Fruit fly (Drosophila melanogaster) whole organism, prepupa: Measurements from ENCODE around the gene pan.

Experiments
- Blimp-1 ChIP-seq: fragments of 200-800 bp; sonication (Bioruptor generic); optimal IDR thresholded peaks from 3 replicates; lab custom pipeline; 2017; ENCODE audit warnings: missing biosample characterization, missing genetic modification characterization, mild to moderate bottlenecking, moderate library complexity, missing genetic modification reagents
- CG10631 ChIP-seq: fragments of 200-800 bp; sonication (Bioruptor generic); optimal IDR thresholded peaks from 2 replicates; lab custom pipeline; 2016; ENCODE audit warnings: missing biosample characterization, missing genetic modification characterization
- CG10669 ChIP-seq: fragments of 200-800 bp; sonication (Bioruptor generic); optimal IDR thresholded peaks from 3 replicates; lab custom pipeline; 2018; ENCODE audit warnings: missing biosample characterization, mild to moderate bottlenecking, missing genetic modification characterization, moderate library complexity
- CG11902 ChIP-seq: fragments of 200-800 bp; sonication (Bioruptor generic); optimal IDR thresholded peaks from 3 replicates; lab custom pipeline; 2016; ENCODE audit warnings: missing biosample characterization, missing genetic modification characterization
- CG15336 ChIP-seq: fragments of 200-800 bp; sonication (Bioruptor generic); IDR thresholded peaks from 2 replicates; pipeline ENCODE4 v1.3.6; 2022; ENCODE audit warnings: missing biosample characterization, missing genetic modification characterization
- CG16779 ChIP-seq: fragments of 200-800 bp; sonication (Bioruptor generic); optimal IDR thresholded peaks from 3 replicates; lab custom pipeline; 2017; ENCODE audit warnings: missing biosample characterization, mild to moderate bottlenecking, missing genetic modification characterization
- CG3032 ChIP-seq: fragments of 200-800 bp; optimal IDR thresholded peaks from 2 replicates; lab custom pipeline; 2019; ENCODE audit warnings: missing biosample characterization, mild to moderate bottlenecking, missing genetic modification characterization, moderate library complexity
- CG31627 ChIP-seq: fragments of 200-800 bp; sonication (Bioruptor generic); optimal IDR thresholded peaks from 3 replicates; lab custom pipeline; 2016; ENCODE audit warnings: missing biosample characterization, missing genetic modification characterization
- CG6808 ChIP-seq: fragments of 200-800 bp; sonication (Bioruptor generic); optimal IDR thresholded peaks from 3 replicates; lab custom pipeline; 2017; ENCODE audit warnings: missing biosample characterization, missing genetic modification characterization, mild to moderate bottlenecking, moderate library complexity, missing genetic modification reagents
- CG6854 ChIP-seq: fragments of 200-800 bp; sonication (Bioruptor generic); optimal IDR thresholded peaks from 2 replicates; lab custom pipeline; 2017; ENCODE audit warnings: missing biosample characterization, mild to moderate bottlenecking, missing genetic modification characterization
- CG8119 ChIP-seq: fragments of 200-800 bp; sonication (Bioruptor generic); IDR thresholded peaks from 3 replicates; pipeline ENCODE4 v1.3.6; 2022; ENCODE audit warnings: missing biosample characterization, missing genetic modification characterization
- CG9139 ChIP-seq: fragments of 200-800 bp; sonication (Bioruptor generic); optimal IDR thresholded peaks from 3 replicates; lab custom pipeline; 2017; ENCODE audit warnings: missing biosample characterization, mild to moderate bottlenecking, missing genetic modification characterization
- Eip78C ChIP-seq: fragments of 200-800 bp; sonication (Bioruptor generic); peaks from one replicate; lab custom pipeline; 2016; ENCODE audit warnings: missing biosample characterization, missing genetic modification characterization
- Eip93F ChIP-seq: fragments of 200-800 bp; sonication (Bioruptor generic); optimal IDR thresholded peaks from 2 replicates; lab custom pipeline; 2016; ENCODE audit warnings: missing biosample characterization, mild to moderate bottlenecking, missing genetic modification characterization
- Hr39 ChIP-seq: fragments of 200-800 bp; sonication (Bioruptor generic); optimal IDR thresholded peaks from 2 replicates; lab custom pipeline; 2016; ENCODE audit warnings: missing biosample characterization, missing genetic modification characterization
- Hr4 ChIP-seq: fragments of 200-800 bp; sonication (Bioruptor generic); optimal IDR thresholded peaks from 3 replicates; lab custom pipeline; 2016; ENCODE audit warnings: missing biosample characterization, missing genetic modification characterization
- Met ChIP-seq: fragments of 200-800 bp; sonication (Bioruptor generic); optimal IDR thresholded peaks from 3 replicates; lab custom pipeline; 2016; ENCODE audit warnings: missing biosample characterization, missing genetic modification characterization
- OdsH ChIP-seq: fragments of 200-800 bp; sonication (Bioruptor generic); optimal IDR thresholded peaks from 3 replicates; lab custom pipeline; 2016; ENCODE audit warnings: missing biosample characterization, missing genetic modification characterization
- Smox ChIP-seq: fragments of 200-800 bp; sonication (Bioruptor generic); optimal IDR thresholded peaks from 3 replicates; lab custom pipeline; 2016; ENCODE audit warnings: missing biosample characterization, missing genetic modification characterization
- Sox102F ChIP-seq: fragments of 200-800 bp; sonication (Bioruptor generic); optimal IDR thresholded peaks from 2 replicates; lab custom pipeline; 2016; ENCODE audit warnings: missing biosample characterization, mild to moderate bottlenecking, missing genetic modification characterization
- Sox14 ChIP-seq: fragments of 200-800 bp; sonication (Bioruptor generic); optimal IDR thresholded peaks from 3 replicates; lab custom pipeline; 2016; ENCODE audit warnings: missing biosample characterization, missing genetic modification characterization
- Sox15 ChIP-seq: fragments of 200-800 bp; sonication (Bioruptor generic); optimal IDR thresholded peaks from 3 replicates; lab custom pipeline; 2016; ENCODE audit warnings: missing biosample characterization, missing genetic modification characterization
- acj6 ChIP-seq: fragments of 200-800 bp; sonication (Bioruptor generic); optimal IDR thresholded peaks from 3 replicates; lab custom pipeline; 2016; ENCODE audit warnings: missing biosample characterization, missing genetic modification characterization
- dac ChIP-seq: fragments of 200-800 bp; sonication (Bioruptor generic); optimal IDR thresholded peaks from 2 replicates; lab custom pipeline; 2017; ENCODE audit warnings: missing biosample characterization, mild to moderate bottlenecking, missing genetic modification characterization
- dsx ChIP-seq: fragments of 200-800 bp; optimal IDR thresholded peaks from 3 replicates; lab custom pipeline; 2019; ENCODE audit warnings: missing biosample characterization, mild to moderate bottlenecking, missing genetic modification characterization, moderate library complexity; ENCODE audit not compliant: poor library complexity, severe bottlenecking
- eg ChIP-seq: fragments of 200-800 bp; sonication (Bioruptor generic); IDR thresholded peaks from 3 replicates; pipeline ENCODE4 v1.3.6; 2022; ENCODE audit warnings: missing biosample characterization, missing genetic modification characterization
- fd59A ChIP-seq: fragments of 200-800 bp; sonication (Bioruptor generic); optimal IDR thresholded peaks from 2 replicates; lab custom pipeline; 2017; ENCODE audit warnings: missing biosample characterization, mild to moderate bottlenecking, missing genetic modification characterization, missing genetic modification reagents
- fkh ChIP-seq: fragments of 200-800 bp; sonication (Bioruptor generic); optimal IDR thresholded peaks from 3 replicates; lab custom pipeline; 2017; ENCODE audit warnings: missing biosample characterization, mild to moderate bottlenecking, missing genetic modification characterization, moderate library complexity
- lz ChIP-seq: fragments of 200-800 bp; sonication (Bioruptor generic); optimal IDR thresholded peaks from 3 replicates; lab custom pipeline; 2016; ENCODE audit warnings: missing biosample characterization, missing genetic modification characterization
- pdm3 ChIP-seq: fragments of 200-800 bp; sonication (Bioruptor generic); optimal IDR thresholded peaks from 3 replicates; lab custom pipeline; 2016; ENCODE audit warnings: missing biosample characterization, missing genetic modification characterization
- spab ChIP-seq: fragments of 200-800 bp; sonication (Bioruptor generic); optimal IDR thresholded peaks from 2 replicates; lab custom pipeline; 2017; ENCODE audit warnings: missing biosample characterization, mild to moderate bottlenecking, missing genetic modification characterization, missing genetic modification reagents
- ss ChIP-seq, 2 experiments: fragments of 200-800 bp; sonication (Bioruptor generic); optimal IDR thresholded peaks; 2 replicates in 1 of 2; 3 replicates in 1 of 2; lab custom pipeline; 2017 to 2018; ENCODE audit warnings: mild to moderate bottlenecking in 2 of 2, missing biosample characterization in 2 of 2, missing genetic modification characterization in 2 of 2, moderate library complexity in 1 of 2
- svp ChIP-seq: fragments of 200-800 bp; sonication (Bioruptor generic); peaks from one replicate; lab custom pipeline; 2016; ENCODE audit warnings: missing biosample characterization, missing genetic modification characterization
- topi ChIP-seq: fragments of 200-800 bp; sonication (Bioruptor generic); optimal IDR thresholded peaks from 3 replicates; lab custom pipeline; 2016; ENCODE audit warnings: missing biosample characterization, missing genetic modification characterization
- vri ChIP-seq: fragments of 200-800 bp; sonication (Bioruptor generic); optimal IDR thresholded peaks from 3 replicates; lab custom pipeline; 2016; ENCODE audit warnings: missing biosample characterization, mild to moderate bottlenecking, missing genetic modification characterization

The pan gene

DNA sequence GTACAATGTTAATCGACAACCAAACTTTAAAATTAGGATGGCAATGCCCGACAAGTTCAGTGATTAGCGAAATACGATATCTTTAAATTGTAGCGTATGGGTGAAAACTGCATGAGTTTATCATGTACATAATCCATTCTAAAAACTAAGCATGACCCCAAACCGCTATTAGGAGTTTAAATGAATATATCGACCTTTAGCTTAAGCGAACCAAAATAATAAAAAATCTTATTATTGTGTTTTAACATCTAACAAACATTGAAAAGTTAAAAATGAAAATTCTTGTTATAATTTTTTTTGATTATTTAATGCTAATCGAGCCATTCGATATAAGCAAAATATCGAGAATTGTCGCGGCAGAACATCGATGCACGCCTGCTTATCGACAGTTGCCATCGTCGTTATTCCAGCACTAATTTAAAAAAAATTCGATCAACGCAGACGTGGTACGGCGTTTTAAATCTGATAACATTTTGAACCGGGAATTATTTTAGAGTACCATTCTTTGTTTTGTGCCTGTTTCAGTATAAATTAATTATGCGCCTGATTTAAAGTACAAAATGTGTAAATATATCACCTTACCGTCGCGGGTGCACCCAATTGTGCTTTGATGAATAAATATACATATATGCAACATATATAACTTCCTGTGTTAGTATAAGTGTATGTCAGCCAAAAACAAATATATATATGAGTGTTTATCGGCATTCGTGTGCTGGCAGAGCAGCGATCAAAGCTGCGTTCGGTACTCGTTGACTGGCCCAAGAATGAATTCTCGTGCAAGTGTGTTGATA, at the start of gene pan:
pan (plus strand) TSS at position 378 of the 794 bp plus-strand sequence.
- no peak for TF ChIP-seq fd59A (GFP tag; lab: Kevin White, UChicago)
- TF ChIP-seq CG9139 (GFP tag; lab: Kevin White, UChicago) = peak; percentile 36
- TF ChIP-seq Sox102F (GFP tag; lab: Kevin White, UChicago) = peak; percentile 60
- no peak for TF ChIP-seq CG10631 (GFP tag; lab: Kevin White, UChicago)
- TF ChIP-seq Eip93F = peak; percentile 35
- peak; percentile 50 to 54 for TF ChIP-seq ss (GFP tag; optimal IDR thresholded peaks at IDR 0.05; lab: Kevin White, UChicago)
- peak; percentile 2 for TF ChIP-seq Smox (GFP tag; lab: Kevin White, UChicago)
- TF ChIP-seq svp (GFP tag; lab: Kevin White, UChicago) = peak; percentile 84
- TF ChIP-seq spab (GFP tag; lab: Kevin White, UChicago) = no peak
- TF ChIP-seq CG6854 = peak; percentile 66
- no peak for TF ChIP-seq OdsH (GFP tag; lab: Kevin White, UChicago)
- TF ChIP-seq Met = peak; percentile 15
- peak; percentile 1 for TF ChIP-seq Sox14
- peak; percentile 6; the same call in 1 of the 2 replicates for TF ChIP-seq CG15336
- TF ChIP-seq Eip78C (GFP tag; lab: Kevin White, UChicago) = peak; percentile 74
- TF ChIP-seq vri (GFP tag; lab: Kevin White, UChicago) = peak; percentile 9
- no peak for TF ChIP-seq Sox15 (GFP tag; lab: Kevin White, UChicago)
- peak; percentile 66 for TF ChIP-seq fkh (GFP tag; lab: Kevin White, UChicago)
- TF ChIP-seq, all 60 proteins: peak for 13

DNA sequence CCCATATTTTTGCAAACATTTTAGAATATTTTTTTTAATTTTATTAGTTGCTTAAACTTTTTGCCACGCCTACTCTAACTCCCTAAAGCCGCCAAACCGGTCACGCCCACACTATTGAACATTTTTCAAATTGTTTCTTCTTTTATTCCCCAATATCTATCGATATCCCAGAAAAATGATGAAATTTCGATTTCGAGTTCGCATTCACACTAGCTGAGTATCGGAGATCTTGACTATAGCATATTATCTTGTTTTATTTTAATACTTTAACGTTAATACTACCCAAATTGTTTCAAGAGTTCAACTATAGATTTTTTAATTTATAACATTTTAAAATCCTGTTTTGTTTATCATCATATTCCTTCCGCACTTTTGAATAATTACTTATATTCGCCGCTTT, 26.8 kb upstream of the pan start:
- TF ChIP-seq CG6808 (no peak), CG10669 (GFP tag; lab: Kevin White, UChicago) (no peak), eg (no peak), pdm3 (no peak), CG10631 (GFP tag; lab: Kevin White, UChicago) (no peak), fkh (GFP tag; lab: Kevin White, UChicago) (no peak), acj6 (GFP tag; lab: Kevin White, UChicago) (no peak)

DNA sequence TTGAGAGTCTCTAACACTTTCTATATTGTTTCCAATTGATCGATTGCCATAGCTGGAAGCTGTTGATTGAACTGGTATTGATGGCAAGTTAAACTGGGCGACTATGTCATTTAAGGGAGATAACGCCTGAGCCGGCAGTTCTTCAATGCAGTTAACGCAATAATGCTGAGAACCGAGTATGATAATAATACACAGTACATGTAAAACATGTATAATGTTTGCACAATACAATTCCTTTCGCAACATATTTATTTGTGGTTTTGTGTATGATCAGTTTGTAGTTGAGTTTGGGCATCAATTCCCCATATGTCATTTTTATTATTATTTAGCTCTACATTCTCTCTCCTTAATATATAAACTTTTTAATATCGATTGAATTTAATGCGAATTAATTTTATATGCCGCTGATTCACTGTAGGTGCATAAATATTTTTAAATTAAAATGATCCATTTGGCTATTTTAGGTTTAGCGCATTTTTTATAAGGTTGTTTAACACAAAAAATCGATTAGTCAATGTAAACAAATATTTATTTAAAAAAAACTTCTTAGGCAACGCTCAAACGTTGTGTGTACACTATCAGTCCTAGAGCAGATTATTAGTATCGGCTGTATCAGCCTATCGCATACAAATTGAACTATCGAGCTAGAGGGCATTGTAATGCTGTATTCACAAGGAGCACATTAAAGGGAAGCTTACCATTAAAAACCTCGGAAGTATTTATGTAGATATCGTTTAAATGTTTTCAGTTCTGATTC, 25.8 kb upstream of the pan start, which contains the start of gene PlexB:
PlexB (minus strand) TSS at position 600 of the 757 bp plus-strand sequence.
- no peak for TF ChIP-seq eg
- TF ChIP-seq lz = peak; percentile 11
- TF ChIP-seq CG9139 (GFP tag; lab: Kevin White, UChicago) = no peak
- no peak for TF ChIP-seq CG11902 (GFP tag; lab: Kevin White, UChicago)
- TF ChIP-seq CG3032 (tag; lab: Kevin White, UChicago) = peak; percentile 31
- TF ChIP-seq CG6808 = no peak
- peak; percentile 32 for TF ChIP-seq dsx (GFP tag; lab: Kevin White, UChicago)
- TF ChIP-seq Hr39 = peak; percentile 33
- TF ChIP-seq CG8119 (GFP tag; lab: Robert Waterston, UW) = no peak
- no peak for TF ChIP-seq CG6854
- TF ChIP-seq dac (GFP tag; lab: Kevin White, UChicago) = no peak
- TF ChIP-seq acj6 (GFP tag; lab: Kevin White, UChicago) = no peak
- TF ChIP-seq CG10669 (GFP tag; lab: Kevin White, UChicago) = no peak
- TF ChIP-seq topi (GFP tag; lab: Kevin White, UChicago) = peak; percentile 5
- TF ChIP-seq CG16779 (tag; lab: Kevin White, UChicago) = no peak
- TF ChIP-seq pdm3 = peak; percentile 24
- peak; percentile 62 for TF ChIP-seq Eip78C (GFP tag; lab: Kevin White, UChicago)
- TF ChIP-seq fkh (GFP tag; lab: Kevin White, UChicago) = peak; percentile 70
- no peak for TF ChIP-seq Sox14
- peak; percentile 27 for TF ChIP-seq CG31627 (GFP tag; lab: Kevin White, UChicago)
- TF ChIP-seq Blimp-1 (GFP tag; lab: Kevin White, UChicago) = no peak
- TF ChIP-seq Hr4 = no peak
